Fruit fly (Drosophila melanogaster) whole organism, prepupa: ENCODE measurements around the gene nanos.
A peak's percentile ranks its signal among the peaks of the same experiment; 100 is the strongest.

Experiments
- Blimp-1 ChIP-seq: fragments of 200-800 bp; sonication (Bioruptor generic); optimal IDR thresholded peaks from 3 replicates; lab custom pipeline; 2017; ENCODE audit warnings: missing biosample characterization, missing genetic modification characterization, mild to moderate bottlenecking, moderate library complexity, missing genetic modification reagents
- CG10631 ChIP-seq: fragments of 200-800 bp; sonication (Bioruptor generic); optimal IDR thresholded peaks from 2 replicates; lab custom pipeline; 2016; ENCODE audit warnings: missing biosample characterization, missing genetic modification characterization
- CG10669 ChIP-seq: fragments of 200-800 bp; sonication (Bioruptor generic); optimal IDR thresholded peaks from 3 replicates; lab custom pipeline; 2018; ENCODE audit warnings: missing biosample characterization, mild to moderate bottlenecking, missing genetic modification characterization, moderate library complexity
- CG11762 ChIP-seq: fragments of 200-800 bp; sonication (Bioruptor generic); optimal IDR thresholded peaks from 3 replicates; lab custom pipeline; 2016; ENCODE audit warnings: missing biosample characterization, missing genetic modification characterization; ENCODE audit not compliant: insufficient read depth
- CG11902 ChIP-seq: fragments of 200-800 bp; sonication (Bioruptor generic); optimal IDR thresholded peaks from 3 replicates; lab custom pipeline; 2016; ENCODE audit warnings: missing biosample characterization, missing genetic modification characterization
- CG1621 ChIP-seq: fragments of 200-800 bp; sonication (Bioruptor generic); optimal IDR thresholded peaks from 3 replicates; lab custom pipeline; 2018; ENCODE audit warnings: missing biosample characterization, mild to moderate bottlenecking, missing genetic modification characterization
- CG16779 ChIP-seq: fragments of 200-800 bp; sonication (Bioruptor generic); optimal IDR thresholded peaks from 3 replicates; lab custom pipeline; 2017; ENCODE audit warnings: missing biosample characterization, mild to moderate bottlenecking, missing genetic modification characterization
- CG31627 ChIP-seq: fragments of 200-800 bp; sonication (Bioruptor generic); optimal IDR thresholded peaks from 3 replicates; lab custom pipeline; 2016; ENCODE audit warnings: missing biosample characterization, missing genetic modification characterization
- CG32006 ChIP-seq: fragments of 200-800 bp; sonication (Bioruptor generic); optimal IDR thresholded peaks from 3 replicates; lab custom pipeline; 2017; ENCODE audit warnings: missing biosample characterization, mild to moderate bottlenecking, missing genetic modification characterization
- CG34406 ChIP-seq: fragments of 200-800 bp; sonication (Bioruptor generic); optimal IDR thresholded peaks from 3 replicates; lab custom pipeline; 2016; ENCODE audit warnings: missing biosample characterization, missing genetic modification characterization
- CG3919 ChIP-seq: fragments of 200-800 bp; sonication (Bioruptor generic); optimal IDR thresholded peaks from 3 replicates; lab custom pipeline; 2016; ENCODE audit warnings: missing biosample characterization, missing genetic modification characterization
- CG4318 ChIP-seq: fragments of 200-800 bp; sonication (Bioruptor generic); optimal IDR thresholded peaks from 3 replicates; lab custom pipeline; 2017; ENCODE audit warnings: missing biosample characterization, mild to moderate bottlenecking, missing genetic modification characterization
- CG6276 ChIP-seq: fragments of 200-800 bp; sonication (Bioruptor generic); optimal IDR thresholded peaks from 2 replicates; lab custom pipeline; 2017; ENCODE audit warnings: missing biosample characterization, mild to moderate bottlenecking, missing genetic modification characterization
- CG6792 ChIP-seq: fragments of 200-800 bp; sonication (Bioruptor generic); optimal IDR thresholded peaks from 3 replicates; lab custom pipeline; 2016; ENCODE audit warnings: missing biosample characterization, missing genetic modification characterization
- CG6808 ChIP-seq: fragments of 200-800 bp; sonication (Bioruptor generic); optimal IDR thresholded peaks from 3 replicates; lab custom pipeline; 2017; ENCODE audit warnings: missing biosample characterization, missing genetic modification characterization, mild to moderate bottlenecking, moderate library complexity, missing genetic modification reagents
- CG7368 ChIP-seq: fragments of 200-800 bp; sonication (Bioruptor generic); optimal IDR thresholded peaks from 3 replicates; lab custom pipeline; 2016; ENCODE audit warnings: missing biosample characterization, missing genetic modification characterization
- CG8119 ChIP-seq: fragments of 200-800 bp; sonication (Bioruptor generic); IDR thresholded peaks from 3 replicates; pipeline ENCODE4 v1.3.6; 2022; ENCODE audit warnings: missing biosample characterization, missing genetic modification characterization
- CG8319 ChIP-seq: fragments of 200-800 bp; sonication (Bioruptor generic); optimal IDR thresholded peaks from 3 replicates; lab custom pipeline; 2016; ENCODE audit warnings: missing biosample characterization, missing genetic modification characterization
- CG8632 ChIP-seq: fragments of 200-800 bp; sonication (Bioruptor generic); optimal IDR thresholded peaks from 3 replicates; lab custom pipeline; 2016; ENCODE audit warnings: missing biosample characterization, missing genetic modification characterization
- CG9139 ChIP-seq: fragments of 200-800 bp; sonication (Bioruptor generic); optimal IDR thresholded peaks from 3 replicates; lab custom pipeline; 2017; ENCODE audit warnings: missing biosample characterization, mild to moderate bottlenecking, missing genetic modification characterization
- Eip75B ChIP-seq: fragments of 200-800 bp; sonication (Bioruptor generic); optimal IDR thresholded peaks from 3 replicates; lab custom pipeline; 2016; ENCODE audit warnings: missing biosample characterization, missing genetic modification characterization
- Gug ChIP-seq: fragments of 200-800 bp; sonication (Bioruptor generic); IDR thresholded peaks from 2 replicates; pipeline ENCODE4 v1.3.6; 2022; ENCODE audit warnings: missing biosample characterization, missing genetic modification characterization
- Hr38 ChIP-seq: sonication (Bioruptor generic); optimal IDR thresholded peaks from 2 replicates; lab custom pipeline; 2016; ENCODE audit warnings: missing biosample characterization, missing genetic modification characterization
- Hr39 ChIP-seq: fragments of 200-800 bp; sonication (Bioruptor generic); optimal IDR thresholded peaks from 2 replicates; lab custom pipeline; 2016; ENCODE audit warnings: missing biosample characterization, missing genetic modification characterization
- Lpt ChIP-seq: fragments of 200-800 bp; sonication (Bioruptor generic); optimal IDR thresholded peaks from 3 replicates; lab custom pipeline; 2016; ENCODE audit warnings: missing biosample characterization, missing genetic modification characterization
- Met ChIP-seq: fragments of 200-800 bp; sonication (Bioruptor generic); optimal IDR thresholded peaks from 3 replicates; lab custom pipeline; 2016; ENCODE audit warnings: missing biosample characterization, missing genetic modification characterization
- Smox ChIP-seq: fragments of 200-800 bp; sonication (Bioruptor generic); optimal IDR thresholded peaks from 3 replicates; lab custom pipeline; 2016; ENCODE audit warnings: missing biosample characterization, missing genetic modification characterization
- Sox102F ChIP-seq: fragments of 200-800 bp; sonication (Bioruptor generic); optimal IDR thresholded peaks from 2 replicates; lab custom pipeline; 2016; ENCODE audit warnings: missing biosample characterization, mild to moderate bottlenecking, missing genetic modification characterization
- achi ChIP-seq: fragments of 200-800 bp; sonication (Bioruptor generic); optimal IDR thresholded peaks from 3 replicates; lab custom pipeline; 2016; ENCODE audit warnings: missing biosample characterization, missing genetic modification characterization
- acj6 ChIP-seq: fragments of 200-800 bp; sonication (Bioruptor generic); optimal IDR thresholded peaks from 3 replicates; lab custom pipeline; 2016; ENCODE audit warnings: missing biosample characterization, missing genetic modification characterization
- cyc ChIP-seq: fragments of 200-800 bp; sonication (Bioruptor generic); optimal IDR thresholded peaks from 3 replicates; lab custom pipeline; 2016; ENCODE audit warnings: missing biosample characterization, missing genetic modification characterization
- dsx ChIP-seq: fragments of 200-800 bp; optimal IDR thresholded peaks from 3 replicates; lab custom pipeline; 2019; ENCODE audit warnings: missing biosample characterization, mild to moderate bottlenecking, missing genetic modification characterization, moderate library complexity; ENCODE audit not compliant: poor library complexity, severe bottlenecking
- eg ChIP-seq: fragments of 200-800 bp; sonication (Bioruptor generic); IDR thresholded peaks from 3 replicates; pipeline ENCODE4 v1.3.6; 2022; ENCODE audit warnings: missing biosample characterization, missing genetic modification characterization
- esn ChIP-seq: fragments of 200-800 bp; sonication (Bioruptor generic); optimal IDR thresholded peaks from 2 replicates; lab custom pipeline; 2016; ENCODE audit warnings: missing biosample characterization, mild to moderate bottlenecking, missing genetic modification characterization, moderate library complexity
- fd59A ChIP-seq: fragments of 200-800 bp; sonication (Bioruptor generic); optimal IDR thresholded peaks from 2 replicates; lab custom pipeline; 2017; ENCODE audit warnings: missing biosample characterization, mild to moderate bottlenecking, missing genetic modification characterization, missing genetic modification reagents
- fd85E ChIP-seq: fragments of 200-800 bp; sonication (Bioruptor generic); optimal IDR thresholded peaks from 3 replicates; lab custom pipeline; 2016; ENCODE audit warnings: missing biosample characterization, missing genetic modification characterization
- fkh ChIP-seq: fragments of 200-800 bp; sonication (Bioruptor generic); optimal IDR thresholded peaks from 3 replicates; lab custom pipeline; 2017; ENCODE audit warnings: missing biosample characterization, mild to moderate bottlenecking, missing genetic modification characterization, moderate library complexity
- lz ChIP-seq: fragments of 200-800 bp; sonication (Bioruptor generic); optimal IDR thresholded peaks from 3 replicates; lab custom pipeline; 2016; ENCODE audit warnings: missing biosample characterization, missing genetic modification characterization
- net ChIP-seq: fragments of 200-800 bp; sonication (Bioruptor generic); optimal IDR thresholded peaks from 3 replicates; lab custom pipeline; 2016; ENCODE audit warnings: missing biosample characterization, missing genetic modification characterization
- pdm3 ChIP-seq: fragments of 200-800 bp; sonication (Bioruptor generic); optimal IDR thresholded peaks from 3 replicates; lab custom pipeline; 2016; ENCODE audit warnings: missing biosample characterization, missing genetic modification characterization
- salr ChIP-seq, 2 experiments: fragments of 200-800 bp; sonication (Bioruptor generic); optimal IDR thresholded peaks; 3 replicates each; lab custom pipeline; 2016 to 2018; ENCODE audit warnings: missing biosample characterization in 2 of 2, missing genetic modification characterization in 2 of 2, mild to moderate bottlenecking in 1 of 2
- spab ChIP-seq: fragments of 200-800 bp; sonication (Bioruptor generic); optimal IDR thresholded peaks from 2 replicates; lab custom pipeline; 2017; ENCODE audit warnings: missing biosample characterization, mild to moderate bottlenecking, missing genetic modification characterization, missing genetic modification reagents
- svp ChIP-seq: fragments of 200-800 bp; sonication (Bioruptor generic); peaks from one replicate; lab custom pipeline; 2016; ENCODE audit warnings: missing biosample characterization, missing genetic modification characterization
- topi ChIP-seq: fragments of 200-800 bp; sonication (Bioruptor generic); optimal IDR thresholded peaks from 3 replicates; lab custom pipeline; 2016; ENCODE audit warnings: missing biosample characterization, missing genetic modification characterization
- vri ChIP-seq: fragments of 200-800 bp; sonication (Bioruptor generic); optimal IDR thresholded peaks from 3 replicates; lab custom pipeline; 2016; ENCODE audit warnings: missing biosample characterization, mild to moderate bottlenecking, missing genetic modification characterization

nanos gene

DNA sequence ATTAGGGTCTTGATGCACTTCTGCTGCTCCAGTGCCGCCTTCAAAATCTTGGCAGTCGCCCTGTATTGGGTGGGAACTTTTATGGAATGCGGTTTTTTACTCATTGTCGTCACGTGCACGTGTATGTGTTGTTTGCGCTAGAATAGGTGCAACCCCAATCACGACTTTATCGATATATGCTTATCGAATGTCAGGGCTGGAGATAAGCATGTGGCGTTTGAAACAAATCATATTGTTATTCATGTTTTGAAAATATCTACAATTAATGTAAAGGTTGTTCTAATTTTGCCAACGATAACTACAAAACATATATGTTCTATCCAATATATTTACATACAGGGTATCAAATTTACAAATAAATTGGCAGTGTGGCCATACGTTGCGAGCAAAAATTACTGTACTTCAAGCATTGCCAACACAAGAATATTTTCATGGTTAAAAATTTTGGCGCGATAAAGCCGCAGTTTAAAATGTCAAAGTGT is 5.1 kb downstream of the nanos start, which contains the start of the genes CG42359 and Nsun5 (continued):
- TF ChIP-seq CG8119 (peak; percentile 73), dsx (GFP tag; lab: Kevin White, UChicago) (peak; percentile 65), CG6808 (GFP tag; lab: Kevin White, UChicago) (no peak), fd85E (GFP tag; lab: Kevin White, UChicago) (peak; percentile 32), cyc (peak; percentile 90), lz (GFP tag; lab: Kevin White, UChicago) (peak; percentile 86), esn (GFP tag; lab: Kevin White, UChicago) (peak; percentile 86), CG1621 (tag; lab: Kevin White, UChicago) (peak; percentile 62), acj6 (GFP tag; lab: Kevin White, UChicago) (peak; percentile 82), CG11902 (GFP tag; lab: Kevin White, UChicago) (peak; percentile 65), Lpt (GFP tag; lab: Kevin White, UChicago) (peak; percentile 65), CG16779 (no peak), CG9139 (GFP tag; lab: Kevin White, UChicago) (no peak), CG4318 (GFP tag; lab: Kevin White, UChicago) (no peak), CG10631 (peak; percentile 87), Smox (peak; percentile 80), CG6276 (GFP tag; lab: Kevin White, UChicago) (no peak), Blimp-1 (no peak), CG32006 (peak; percentile 75), achi (GFP tag; lab: Kevin White, UChicago) (peak; percentile 77)

DNA sequence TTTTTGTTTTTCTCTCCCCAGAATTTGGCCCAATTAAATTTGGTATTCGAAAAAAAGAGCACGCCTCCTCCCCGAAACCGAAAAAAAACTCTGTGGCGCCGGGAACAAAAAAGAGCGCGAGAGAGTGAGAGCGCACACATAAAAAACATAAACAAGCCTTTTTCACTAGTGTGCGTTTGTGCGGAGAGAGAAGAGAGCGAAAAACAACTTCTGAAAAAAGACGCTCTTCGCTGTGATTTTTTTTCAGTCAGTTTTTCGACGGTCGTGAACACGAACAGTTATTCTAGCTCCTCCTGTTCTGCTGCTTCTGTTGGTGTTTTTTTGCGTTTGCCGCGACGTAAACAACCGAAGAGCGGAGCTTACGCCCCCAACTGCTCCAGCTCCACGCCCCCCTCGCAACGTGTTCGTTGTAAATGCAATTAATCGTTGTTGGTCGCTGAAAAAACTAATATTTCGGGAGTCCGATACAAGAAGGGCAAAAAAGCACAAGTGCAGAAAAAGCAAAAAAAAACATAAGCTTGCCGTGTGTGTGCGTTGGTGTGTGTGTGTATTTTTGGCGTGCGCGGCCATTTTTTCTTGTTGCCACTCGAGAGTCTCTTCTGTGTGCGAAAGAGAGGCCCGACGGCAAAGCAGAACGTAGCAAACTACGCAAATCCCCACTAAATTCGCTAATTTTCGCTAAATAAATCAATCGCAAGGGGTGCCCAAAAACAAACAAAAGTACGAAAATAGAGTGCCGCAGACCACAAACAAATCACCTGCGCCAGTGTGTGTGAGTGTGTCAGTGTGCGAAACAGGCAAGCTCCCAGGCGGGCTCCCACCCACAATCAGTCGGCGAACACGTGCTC is 7.2 kb downstream of the nanos start, which contains the start of gene sqz:
Gene sqz (plus strand): TSS at position 240 of the 848 bp plus-strand sequence.
- TF ChIP-seq pdm3 (GFP tag; lab: Kevin White, UChicago): peak; percentile 0
- peak; percentile 61 for TF ChIP-seq Lpt (GFP tag; lab: Kevin White, UChicago)
- TF ChIP-seq CG3919 (GFP tag; lab: Kevin White, UChicago): peak; percentile 63
- TF ChIP-seq fkh: peak; percentile 51
- TF ChIP-seq CG7368 (GFP tag; lab: Kevin White, UChicago): peak; percentile 38
- no peak for TF ChIP-seq Hr39 (GFP tag; lab: Kevin White, UChicago)
- peak; percentile 71 for TF ChIP-seq Sox102F (GFP tag; lab: Kevin White, UChicago)
- peak; percentile 64 for TF ChIP-seq Blimp-1
- peak; percentile 47 for TF ChIP-seq CG34406 (GFP tag; lab: Kevin White, UChicago)
- peak; percentile 72 for TF ChIP-seq Eip75B (GFP tag; lab: Kevin White, UChicago)
- TF ChIP-seq svp (GFP tag; lab: Kevin White, UChicago): peak; percentile 54
- TF ChIP-seq Hr38 (GFP tag; lab: Kevin White, UChicago): no peak
- peak; percentile 51 for TF ChIP-seq Met (GFP tag; lab: Kevin White, UChicago)
- peak; percentile 80 for TF ChIP-seq CG8119
- peak; percentile 23 for TF ChIP-seq lz (GFP tag; lab: Kevin White, UChicago)
- peak; percentile 77 for TF ChIP-seq net (GFP tag; lab: Kevin White, UChicago)
- TF ChIP-seq CG1621 (tag; lab: Kevin White, UChicago): peak; percentile 74
- peak; percentile 24 for TF ChIP-seq CG6792 (GFP tag; lab: Kevin White, UChicago)
- peak; percentile 73 for TF ChIP-seq fd85E (GFP tag; lab: Kevin White, UChicago)
- peak; percentile 44; the same call in 1 of the 2 replicates for TF ChIP-seq Gug (GFP tag; lab: Robert Waterston, UW)
- no peak for TF ChIP-seq cyc
- TF ChIP-seq CG8632 (GFP tag; lab: Kevin White, UChicago): peak; percentile 66
- no peak for TF ChIP-seq CG8319 (GFP tag; lab: Kevin White, UChicago)
- TF ChIP-seq CG11762 (GFP tag; lab: Kevin White, UChicago): peak; percentile 38
- peak; percentile 30 to 58 for TF ChIP-seq salr (GFP tag; optimal IDR thresholded peaks at IDR 0.05; lab: Kevin White, UChicago)
- TF ChIP-seq CG10631: no peak
- TF ChIP-seq eg (GFP tag; lab: Robert Waterston, UW): peak; percentile 83
- TF ChIP-seq CG10669 (GFP tag; lab: Kevin White, UChicago): peak; percentile 72
- peak; percentile 81 for TF ChIP-seq spab
- TF ChIP-seq CG16779: peak; percentile 82
- TF ChIP-seq dsx (GFP tag; lab: Kevin White, UChicago): peak; percentile 84
- TF ChIP-seq CG6808 (GFP tag; lab: Kevin White, UChicago): peak; percentile 88
- peak; percentile 52 for TF ChIP-seq fd59A (GFP tag; lab: Kevin White, UChicago)
- TF ChIP-seq CG32006: peak; percentile 62
- TF ChIP-seq topi (GFP tag; lab: Kevin White, UChicago): peak; percentile 56
- TF ChIP-seq vri: peak; percentile 71
- no peak for TF ChIP-seq CG31627
- peak; percentile 12 for TF ChIP-seq CG4318 (GFP tag; lab: Kevin White, UChicago)
